Fruit fly (Drosophila melanogaster) whole organism, embryonic: ENCODE results near the gene CG31287.

Source experiments
- CG3163 ChIP-seq: fragments of 200-800 bp; sonication (Bioruptor generic); optimal IDR thresholded peaks from 3 replicates; lab custom pipeline; 2016; ENCODE audit warnings: missing biosample characterization, missing genetic modification characterization
- CG42726 ChIP-seq: fragments of 200-800 bp; sonication (Bioruptor generic); IDR thresholded peaks from 2 replicates; pipeline ENCODE4 v1.3.6; 2022; ENCODE audit warnings: missing biosample characterization, missing genetic modification characterization; ENCODE audit not compliant: partially characterized antibody
- Doc3 ChIP-seq: fragments of 200-800 bp; sonication (Bioruptor generic); IDR thresholded peaks from 3 replicates; pipeline ENCODE4 v1.3.6; 2022; ENCODE audit warnings: missing biosample characterization, missing genetic modification characterization; ENCODE audit not compliant: partially characterized antibody
- ERR ChIP-seq: fragments of 200-800 bp; sonication (Bioruptor generic); optimal IDR thresholded peaks from 2 replicates; lab custom pipeline; 2016; ENCODE audit warnings: missing biosample characterization, missing genetic modification characterization
- Hand ChIP-seq: fragments of 200-800 bp; sonication (Bioruptor generic); optimal IDR thresholded peaks from 2 replicates; lab custom pipeline; 2017; ENCODE audit warnings: mild to moderate bottlenecking, missing biosample characterization, missing genetic modification reagents, missing genetic modification characterization
- dan ChIP-seq: fragments of 200-800 bp; sonication (Bioruptor generic); IDR thresholded peaks from 2 replicates; pipeline ENCODE4 v1.3.6; 2022; ENCODE audit warnings: missing biosample characterization, missing genetic modification characterization
- tx ChIP-seq: fragments of 200-800 bp; sonication (Bioruptor generic); optimal IDR thresholded peaks from 2 replicates; lab custom pipeline; 2016; ENCODE audit warnings: missing biosample characterization, missing genetic modification characterization

dm6 chr3R:16251926-16252287 is 48.7 kb downstream of the CG31287 start:
- TF ChIP-seq tx (GFP tag; lab: Kevin White, UChicago) (no peak), Doc3 (no peak), dan (GFP tag; lab: Robert Waterston, UW) (no peak), CG3163 (no peak), CG42726 (GFP tag; lab: Robert Waterston, UW) (no peak), Hand (GFP tag; lab: Kevin White, UChicago) (no peak), ERR (GFP tag; lab: Kevin White, UChicago) (no peak)
